Worm (Caenorhabditis elegans): ENCODE data around the gene catp-3.
A peak's percentile ranks its signal among the peaks of the same experiment; 100 is the strongest.

Gene catp-3

ce11 chrV:8117964-8118363 lies 42.2 kb downstream of the catp-3 start, which contains the start of gene D1014.7:
Gene D1014.7, plus strand, starts transcription at chrV:8118264.
- TF ChIP-seq unc-130 (tag; optimal IDR thresholded peaks at IDR 0.05) (no peak), xbp-1 (tag; optimal IDR thresholded peaks at IDR 0.05) (no peak), mdl-1 (tag; optimal IDR thresholded peaks at IDR 0.05) (no peak), aha-1 (tag; optimal IDR thresholded peaks at IDR 0.05) (no peak), zip-4 (GFP tag; optimal IDR thresholded peaks at IDR 0.05) (no peak)

- TF ChIP-seq lin-15B (tag; optimal IDR thresholded peaks at IDR 0.05) = no peak
- TF ChIP-seq efl-1 (optimal IDR thresholded peaks at IDR 0.05) = no peak
- TF ChIP-seq efl-1 (GFP tag; optimal IDR thresholded peaks at IDR 0.05 in 1 of 2) = no peak
- no peak for TF ChIP-seq pag-3 (tag; optimal IDR thresholded peaks at IDR 0.05; ENCODE audit: borderline replicate concordance, insufficient read depth)
- TF ChIP-seq skn-1 (tag; optimal IDR thresholded peaks at IDR 0.05) = no peak
- TF ChIP-seq unc-130 (tag; optimal IDR thresholded peaks at IDR 0.05) = no peak
- no peak for TF ChIP-seq blmp-1 (tag; optimal IDR thresholded peaks at IDR 0.05)
- no peak for TF ChIP-seq tlp-1 (tag; optimal IDR thresholded peaks at IDR 0.05)
- no peak for TF ChIP-seq nhr-90 (tag; optimal IDR thresholded peaks at IDR 0.05; ENCODE audit: poor library complexity)
- TF ChIP-seq ceh-82 (tag; optimal IDR thresholded peaks at IDR 0.05) = no peak
- TF ChIP-seq nhr-237 (tag; optimal IDR thresholded peaks at IDR 0.05) = no peak
- no peak for TF ChIP-seq nhr-77 (tag; optimal IDR thresholded peaks at IDR 0.05)
- TF ChIP-seq pax-3 (tag; optimal IDR thresholded peaks at IDR 0.05) = no peak
- no peak for TF ChIP-seq nhr-85 (tag)
- no peak for TF ChIP-seq nhr-84 (tag; optimal IDR thresholded peaks at IDR 0.05)
- no peak for TF ChIP-seq alr-1 (tag; optimal IDR thresholded peaks at IDR 0.05; ENCODE audit: borderline replicate concordance)
- TF ChIP-seq lin-14 (GFP tag; optimal IDR thresholded peaks at IDR 0.05) = no peak
- TF ChIP-seq irx-1 (tag; optimal IDR thresholded peaks at IDR 0.05) = no peak
- TF ChIP-seq nhr-47 (tag; optimal IDR thresholded peaks at IDR 0.05) = no peak
- TF ChIP-seq unc-62 (GFP tag; optimal IDR thresholded peaks at IDR 0.05) = no peak
- no peak for TF ChIP-seq ama-1 (optimal IDR thresholded peaks at IDR 0.05)
Measured at ce11 chrV:8120868-8121267, 45.1 kb downstream of the catp-3 start, which contains the start of gene D1014.6. Gene D1014.6, plus strand, starts transcription at chrV:8121168.

ce11 chrV:8123384-8123783 lies 47.6 kb downstream of the catp-3 start, which contains the start of gene D1014.5:
Gene D1014.5, plus strand, starts transcription at chrV:8123684.
- no peak for TF ChIP-seq elt-2 (tag; optimal IDR thresholded peaks at IDR 0.05)
- no peak for TF ChIP-seq lin-13 (GFP tag; optimal IDR thresholded peaks at IDR 0.05)
- TF ChIP-seq snpc-4 (tag; optimal IDR thresholded peaks at IDR 0.05) = no peak
- no peak for TF ChIP-seq rnt-1 (tag; optimal IDR thresholded peaks at IDR 0.05)
- no peak for TF ChIP-seq lin-15B (tag; optimal IDR thresholded peaks at IDR 0.05)
- no peak for TF ChIP-seq aly-2 (tag; optimal IDR thresholded peaks at IDR 0.05)
- TF ChIP-seq alr-1 (tag; optimal IDR thresholded peaks at IDR 0.05; ENCODE audit: borderline replicate concordance) = no peak
- no peak for TF ChIP-seq irx-1 (tag; optimal IDR thresholded peaks at IDR 0.05)
- no peak for TF ChIP-seq snu-23 (GFP tag; optimal IDR thresholded peaks at IDR 0.05)
- no peak for TF ChIP-seq unc-62 (GFP tag; optimal IDR thresholded peaks at IDR 0.05)
- TF ChIP-seq unc-98 (GFP tag; IDR thresholded peaks at IDR 0.05) = no peak
- TF ChIP-seq mep-1 (tag; optimal IDR thresholded peaks at IDR 0.05) = no peak
- TF ChIP-seq ces-1 (GFP tag; optimal IDR thresholded peaks at IDR 0.05) = no peak
- no peak for TF ChIP-seq nhr-20 (tag; optimal IDR thresholded peaks at IDR 0.05)
- no peak for TF ChIP-seq blmp-1 (tag; optimal IDR thresholded peaks at IDR 0.05)
- TF ChIP-seq efl-3 (GFP tag; optimal IDR thresholded peaks at IDR 0.05) = no peak
- no peak for TF ChIP-seq zag-1 (tag; optimal IDR thresholded peaks at IDR 0.05)

ce11 chrV:8129252-8129651 lies 53.4 kb downstream of the catp-3 start, which contains the start of gene spr-1:
Gene spr-1, minus strand, starts transcription at chrV:8129352.
- TF ChIP-seq snpc-4 (tag; optimal IDR thresholded peaks at IDR 0.05) = no peak
- no peak for TF ChIP-seq efl-1 (optimal IDR thresholded peaks at IDR 0.05)
- peak in 1 of 2 experiments; percentile 11 for TF ChIP-seq efl-1 (GFP tag; optimal IDR thresholded peaks at IDR 0.05 in 1 of 2)
- TF ChIP-seq elt-3 (tag; optimal IDR thresholded peaks at IDR 0.05) = peak in 1 of 6 experiments; percentile 48
- TF ChIP-seq nhr-85 (tag) = peak; percentile 57
- TF ChIP-seq blmp-1 (tag; optimal IDR thresholded peaks at IDR 0.05) = peak; percentile 30
- TF ChIP-seq unc-30 (tag; optimal IDR thresholded peaks at IDR 0.05) = no peak
- no peak for TF ChIP-seq mef-2 (tag; optimal IDR thresholded peaks at IDR 0.05)
- TF ChIP-seq lin-39 (tag; optimal IDR thresholded peaks at IDR 0.05) = no peak
